Fruit fly (Drosophila melanogaster) whole organism: ENCODE measurements around the gene robl62A.

Source experiments
- EcR ChIP-seq, 2 experiments: fragments of >200 bp; optimal IDR thresholded peaks; 2 replicates each; lab custom pipeline; 2017; ENCODE audit warnings: missing biosample characterization in 2 of 2, missing genetic modification characterization in 2 of 2, missing genetic modification reagents in 2 of 2
- pan ChIP-seq: fragments of >200 bp; optimal IDR thresholded peaks from 2 replicates; lab custom pipeline; 2017
- psq ChIP-seq: fragments of >200 bp; optimal IDR thresholded peaks from 2 replicates; lab custom pipeline; 2017

- TF ChIP-seq EcR (GFP tag; optimal IDR thresholded peaks at IDR 0.05; lab: Kevin White, UChicago) (no peak), pan (lab: Kevin White, UChicago) (no peak), psq (lab: Kevin White, UChicago) (no peak)
Observed at dm6 chr3L:1450940-1451339, 26.5 kb upstream of the robl62A start.
